Worm (Caenorhabditis elegans): ENCODE data around the gene dpy-19.

- TF ChIP-seq T22C8.4 (GFP tag; IDR thresholded peaks at IDR 0.05) (no peak), ztf-29 (GFP tag; IDR thresholded peaks at IDR 0.05) (no peak), flt-1 (GFP tag; IDR thresholded peaks at IDR 0.05) (no peak), ztf-23 (GFP tag; IDR thresholded peaks at IDR 0.05) (no peak), tab-1 (GFP tag; IDR thresholded peaks at IDR 0.05) (no peak), med-1 (GFP tag; optimal IDR thresholded peaks at IDR 0.05; ENCODE audit: insufficient read depth) (no peak), ref-1 (GFP tag; conservative IDR thresholded peaks at IDR 0.05) (no peak), klf-2 (GFP tag; conservative IDR thresholded peaks at IDR 0.05) (no peak)
Measured at ce11 chrIII:8663143-8663542, 4.1 kb downstream of the dpy-19 start.

Data from whole organism, midembryonic.